Fruit fly (Drosophila melanogaster) whole organism: ENCODE results near the gene SppL.

Experiments used
- pan ChIP-seq: fragments of >200 bp; optimal IDR thresholded peaks from 2 replicates; lab custom pipeline; 2017
- psq ChIP-seq: fragments of >200 bp; optimal IDR thresholded peaks from 2 replicates; lab custom pipeline; 2017

DNA sequence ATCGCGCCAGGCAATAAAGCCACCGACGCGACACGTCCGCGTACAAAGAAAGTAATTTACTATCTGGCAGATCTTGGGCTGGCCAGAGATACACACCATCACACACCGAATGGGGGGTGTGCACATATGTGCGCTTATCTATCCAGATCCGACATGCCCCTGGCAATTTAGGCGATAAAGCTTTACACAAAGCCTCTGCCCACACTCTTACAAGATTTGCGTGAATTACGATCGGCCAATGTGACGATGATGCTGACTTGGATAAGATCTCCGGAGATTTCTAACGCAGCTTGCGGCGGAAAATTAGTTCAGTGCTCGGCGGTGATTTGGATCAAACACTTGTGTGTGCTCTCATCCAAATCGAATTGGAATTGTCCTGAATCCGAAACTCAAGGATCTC, 24.9 kb downstream of the SppL start, which contains the start of gene kumpel:
- TF ChIP-seq psq (lab: Kevin White, UChicago) (no peak), pan (no peak)
